Worm (Caenorhabditis elegans): ENCODE results near the gene tsen-34.

DNA sequence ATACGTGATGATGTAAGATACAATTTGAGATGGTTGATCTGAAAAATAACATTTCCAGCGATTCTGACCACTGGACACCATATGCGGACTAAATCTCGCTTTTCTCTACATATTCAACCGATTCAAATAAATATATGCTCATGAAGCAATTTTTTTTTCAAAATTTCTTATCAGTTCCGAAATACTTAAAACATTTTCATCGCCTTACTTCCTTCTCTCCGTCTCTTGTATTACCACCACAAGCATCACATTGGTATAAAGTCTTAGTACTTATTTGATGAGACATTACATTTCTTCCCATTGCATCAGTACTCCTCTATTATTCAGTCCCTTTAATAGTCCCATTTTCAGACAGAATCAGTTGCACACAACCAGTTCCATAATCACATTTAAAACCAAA lies 23.6 kb upstream of the tsen-34 start, which contains the start of gene K08D10.14:
- TF ChIP-seq W03F9.2 (tag; optimal IDR thresholded peaks at IDR 0.05) (no peak), dao-5 (tag; optimal IDR thresholded peaks at IDR 0.05) (no peak)
